Fruit fly (Drosophila melanogaster): ENCODE data around the gene Odj.

Odj gene

DNA sequence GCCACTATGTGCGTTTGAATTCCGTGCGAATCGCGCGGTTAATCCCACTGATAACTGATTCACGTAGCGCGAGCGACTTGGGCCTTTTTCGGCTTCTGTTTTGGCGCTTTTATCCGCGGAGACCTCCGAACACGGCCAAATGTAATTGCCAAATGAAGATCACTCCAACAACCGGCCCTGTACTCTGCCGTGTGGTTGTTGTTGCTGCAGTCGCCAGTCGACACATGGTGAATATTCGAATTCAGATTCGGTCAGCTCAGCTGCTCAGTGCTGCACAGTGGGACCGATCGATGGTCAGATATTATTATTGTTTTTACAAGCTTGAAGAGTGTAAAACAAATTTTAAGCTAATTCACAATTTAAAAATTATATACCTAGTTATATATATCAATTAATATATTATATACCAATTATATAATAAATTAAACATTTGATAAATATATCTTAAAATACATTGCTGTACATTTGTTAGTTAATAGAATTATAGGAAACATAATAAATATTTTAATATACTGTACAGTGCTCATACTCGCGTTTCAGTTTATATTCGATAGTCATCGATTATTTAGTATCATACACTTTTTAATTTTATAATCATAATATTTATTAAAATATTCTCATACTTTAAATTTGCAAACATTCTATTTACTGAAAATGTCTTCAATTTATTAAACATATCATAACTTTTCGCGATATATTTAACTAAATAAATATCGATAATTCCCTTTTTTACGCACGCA, 14.5 kb downstream of the Odj start, which contains the start of gene CG43102 (continued):
- TF ChIP-seq CG15479 (GFP tag; optimal IDR thresholded peaks at IDR 0.05) (no peak), twi (tag; optimal IDR thresholded peaks at IDR 0.05) (peak; percentile 77), nom (GFP tag; optimal IDR thresholded peaks at IDR 0.05) (peak; percentile 51), CG6683 (GFP tag; optimal IDR thresholded peaks at IDR 0.05) (no peak), CG7839 (tag; optimal IDR thresholded peaks at IDR 0.05) (peak; percentile 73), ase (GFP tag; IDR thresholded peaks at IDR 0.05) (peak; percentile 29; the same call in 1 of the 3 replicates), dati (GFP tag; IDR thresholded peaks at IDR 0.05) (no peak), CG13775 (GFP tag; optimal IDR thresholded peaks at IDR 0.05) (peak; percentile 40), gfzf (GFP tag; optimal IDR thresholded peaks at IDR 0.05) (no peak), Sox102F (GFP tag; optimal IDR thresholded peaks at IDR 0.05) (peak; percentile 72), dan (GFP tag; IDR thresholded peaks at IDR 0.05) (no peak), CG2202 (tag; optimal IDR thresholded peaks at IDR 0.05) (no peak), Hr78 (GFP tag; optimal IDR thresholded peaks at IDR 0.05) (no peak), Sry-δ (GFP tag; optimal IDR thresholded peaks at IDR 0.05) (no peak), HLH54F (GFP tag; optimal IDR thresholded peaks at IDR 0.05) (peak; percentile 15), Mad (GFP tag; optimal IDR thresholded peaks at IDR 0.05) (peak; percentile 26), CG15269 (tag; optimal IDR thresholded peaks at IDR 0.05) (peak; percentile 78), tio (GFP tag; optimal IDR thresholded peaks at IDR 0.05) (peak; percentile 34), ci (GFP tag; IDR thresholded peaks at IDR 0.05) (peak; percentile 82), crol (GFP tag; IDR thresholded peaks at IDR 0.05) (no peak), CTCF (GFP tag; optimal IDR thresholded peaks at IDR 0.05) (peak; percentile 46), sisA (GFP tag; IDR thresholded peaks at IDR 0.05) (peak; percentile 60), YL-1 (GFP tag; optimal IDR thresholded peaks at IDR 0.05) (no peak), HHEX (GFP tag; optimal IDR thresholded peaks at IDR 0.05) (peak; percentile 61), CG8089 (GFP tag; optimal IDR thresholded peaks at IDR 0.05) (no peak), h (optimal IDR thresholded peaks at IDR 0.05) (no peak), Dip3 (GFP tag; optimal IDR thresholded peaks at IDR 0.05) (peak; percentile 52), schlank (tag; optimal IDR thresholded peaks at IDR 0.05) (peak; percentile 30), Doc2 (GFP tag; IDR thresholded peaks at IDR 0.05) (no peak), Gsc (GFP tag; IDR thresholded peaks at IDR 0.05) (no peak), CG11085 (GFP tag; IDR thresholded peaks at IDR 0.05) (no peak), C15 (GFP tag; IDR thresholded peaks at IDR 0.05) (0 out of 3 replicates have a peak, but pooled peaks have one; percentile 42), CG34376 (GFP tag; optimal IDR thresholded peaks at IDR 0.05) (peak; percentile 49), CG8478 (optimal IDR thresholded peaks at IDR 0.05) (no peak), CG2875 (GFP tag; optimal IDR thresholded peaks at IDR 0.05) (peak; percentile 18), trem (tag; optimal IDR thresholded peaks at IDR 0.05) (peak; percentile 63), cato (GFP tag; optimal IDR thresholded peaks at IDR 0.05; ENCODE audit: borderline replicate concordance) (peak; percentile 12), CG9817 (tag; optimal IDR thresholded peaks at IDR 0.05) (peak; percentile 74), sens (GFP tag) (peak; percentile 88), E2f1 (GFP tag; IDR thresholded peaks at IDR 0.05) (peak; percentile 63; the same call in 1 of the 2 replicates), wor (GFP tag; IDR thresholded peaks at IDR 0.05) (no peak), Drgx (GFP tag; IDR thresholded peaks at IDR 0.05) (peak; percentile 77), en (GFP tag; optimal IDR thresholded peaks at IDR 0.05) (no peak), Xrp1 (GFP tag; IDR thresholded peaks at IDR 0.05) (peak; percentile 71), CG12299 (tag; optimal IDR thresholded peaks at IDR 0.05) (peak; percentile 18), CG7556 (GFP tag; optimal IDR thresholded peaks at IDR 0.05) (peak; percentile 49), hbn (GFP tag; IDR thresholded peaks at IDR 0.05; ENCODE audit: partially characterized antibody) (0 out of 2 replicates have a peak, but pooled peaks have one; percentile 60), CG32767 (GFP tag; IDR thresholded peaks at IDR 0.05) (peak; percentile 59), Hr39 (optimal IDR thresholded peaks at IDR 0.05) (no peak), CG10147 (GFP tag; optimal IDR thresholded peaks at IDR 0.05) (no peak), amos (GFP tag; IDR thresholded peaks at IDR 0.05; ENCODE audit: partially characterized antibody) (peak; percentile 66)
